Worm (Caenorhabditis elegans): ENCODE measurements around the gene smrd-1.

- TF ChIP-seq tbx-2 (tag; optimal IDR thresholded peaks at IDR 0.05): no peak
- no peak for TF ChIP-seq egl-27 (tag; optimal IDR thresholded peaks at IDR 0.05)
Measured at ce11 chrIII:10451012-10451411, 15.2 kb upstream of the smrd-1 start, which contains the start of gene H04D03.4.
